Worm (Caenorhabditis elegans) whole organism, L2 larva: ENCODE results near the gene ZK470.14.

Experiments used
- R02D3.7 ChIP-seq: fragments of 150-350 bp; optimal IDR thresholded peaks from 2 replicates; lab custom pipeline; 2014; ENCODE audit warnings: missing biosample characterization, missing genetic modification characterization
- aly-2 ChIP-seq: fragments of 150-350 bp; optimal IDR thresholded peaks from 2 replicates; lab custom pipeline; 2014; ENCODE audit warnings: missing biosample characterization, missing genetic modification characterization
- ama-1 ChIP-seq: fragments of 150-350 bp; optimal IDR thresholded peaks from 2 replicates; lab custom pipeline; 2018; ENCODE audit warnings: inconsistent platforms
- egl-27 ChIP-seq: sonication (generic microtip); optimal IDR thresholded peaks from 3 replicates; lab custom pipeline; 2017; ENCODE audit warnings: missing biosample characterization, missing genetic modification reagents, missing genetic modification characterization
- mab-5 ChIP-seq: fragments of 150-350 bp; optimal IDR thresholded peaks from 2 replicates; lab custom pipeline; 2014; ENCODE audit warnings: missing biosample characterization, missing genetic modification characterization
- nhr-12 ChIP-seq: fragments of 150-350 bp; optimal IDR thresholded peaks from 2 replicates; lab custom pipeline; 2014; ENCODE audit warnings: missing biosample characterization, missing genetic modification characterization
- ztf-4 ChIP-seq: fragments of 150-350 bp; optimal IDR thresholded peaks from 2 replicates; lab custom pipeline; 2014; ENCODE audit warnings: missing biosample characterization, missing genetic modification characterization

ce11 chrX:4161938-4162337, 5.3 kb upstream of the ZK470.14 start:
- TF ChIP-seq mab-5 (tag; lab: Kevin White, UChicago) (no peak), nhr-12 (tag; lab: Kevin White, UChicago) (no peak), aly-2 (tag; lab: Kevin White, UChicago) (no peak), egl-27 (tag; lab: Kevin White, UChicago) (no peak), ama-1 (lab: Kevin White, UChicago) (no peak), R02D3.7 (tag; lab: Kevin White, UChicago) (no peak), ztf-4 (no peak)
